Worm (Caenorhabditis elegans): ENCODE measurements around the gene plg-1.

The plg-1 gene

ce11 chrIII:8824556-8824955, 27.5 kb upstream of the plg-1 start:
- TF ChIP-seq ceh-2 (tag; optimal IDR thresholded peaks at IDR 0.05), result no peak
- TF ChIP-seq hlh-13 (GFP tag; optimal IDR thresholded peaks at IDR 0.05), result no peak

- TF ChIP-seq T23F11.4 (GFP tag; optimal IDR thresholded peaks at IDR 0.05) (no peak), fkh-10 (GFP tag; optimal IDR thresholded peaks at IDR 0.05) (no peak), ceh-18 (tag; optimal IDR thresholded peaks at IDR 0.05) (no peak), dmd-4 (tag; optimal IDR thresholded peaks at IDR 0.05; ENCODE audit: borderline replicate concordance) (no peak), hlh-15 (tag; optimal IDR thresholded peaks at IDR 0.05) (no peak), ceh-48 (tag; optimal IDR thresholded peaks at IDR 0.05) (no peak), C08G9.2 (tag; optimal IDR thresholded peaks at IDR 0.05) (no peak)
These were observed 24.9 kb upstream of the plg-1 start, which contains the start of gene F54F2.9 for ce11 chrIII:8827128-8827527. Gene F54F2.9 (minus strand): TSS chrIII:8827228.

- TF ChIP-seq hlh-15 (tag; optimal IDR thresholded peaks at IDR 0.05), result no peak
- no peak for TF ChIP-seq ceh-34 (tag; optimal IDR thresholded peaks at IDR 0.05)
- no peak for TF ChIP-seq lin-11 (tag; optimal IDR thresholded peaks at IDR 0.05)
- no peak for TF ChIP-seq mec-3 (tag; optimal IDR thresholded peaks at IDR 0.05; ENCODE audit: borderline replicate concordance)
- no peak for TF ChIP-seq F13H6.1 (tag; optimal IDR thresholded peaks at IDR 0.05)
- TF ChIP-seq ceh-6 (GFP tag; optimal IDR thresholded peaks at IDR 0.05), result no peak
- no peak for TF ChIP-seq madf-2 (tag; optimal IDR thresholded peaks at IDR 0.05)
- peak; percentile 88 for TF ChIP-seq unc-42 (tag; optimal IDR thresholded peaks at IDR 0.05)
- peak; percentile 25 for TF ChIP-seq ets-4 (tag; optimal IDR thresholded peaks at IDR 0.05)
- peak; percentile 57 for TF ChIP-seq ceh-31 (tag; optimal IDR thresholded peaks at IDR 0.05)
- TF ChIP-seq C08G9.2 (tag; optimal IDR thresholded peaks at IDR 0.05), result peak; percentile 65
- peak; percentile 31 for TF ChIP-seq tbx-2 (tag; optimal IDR thresholded peaks at IDR 0.05)
- TF ChIP-seq ceh-2 (tag; optimal IDR thresholded peaks at IDR 0.05), result peak; percentile 5
- no peak for TF ChIP-seq syd-9 (tag; optimal IDR thresholded peaks at IDR 0.05)
These were observed 22.8 kb upstream of the plg-1 start, which contains the start of gene F44E2.3 for ce11 chrIII:8829245-8829644. Gene F44E2.3 (minus strand): TSS chrIII:8829305.

ce11 chrIII:8831059-8831750, 20.9 kb upstream of the plg-1 start, which contains the start of gene F44E2.10:
Gene F44E2.10 (minus strand): TSS chrIII:8831109.
- TF ChIP-seq unc-3 (GFP tag; conservative IDR thresholded peaks at IDR 0.05) (no peak), unc-3 (tag; optimal IDR thresholded peaks at IDR 0.05) (no peak), hlh-30 (tag; optimal IDR thresholded peaks at IDR 0.05; ENCODE audit: insufficient read depth) (no peak), ttx-3 (tag; optimal IDR thresholded peaks at IDR 0.05) (no peak), eyg-1 (tag; optimal IDR thresholded peaks at IDR 0.05) (no peak), rnt-1 (tag; optimal IDR thresholded peaks at IDR 0.05) (no peak)

ce11 chrIII:8838075-8838474, 14.0 kb upstream of the plg-1 start, which contains the start of gene F44E2.4:
Gene F44E2.4 (minus strand): TSS chrIII:8838424.
- TF ChIP-seq eyg-1 (tag; optimal IDR thresholded peaks at IDR 0.05) (no peak), ceh-19 (GFP tag; optimal IDR thresholded peaks at IDR 0.05) (no peak), unc-86 (tag; optimal IDR thresholded peaks at IDR 0.05) (no peak), rnt-1 (tag; optimal IDR thresholded peaks at IDR 0.05) (peak; percentile 1)

ce11 chrIII:8839813-8840212, 12.2 kb upstream of the plg-1 start:
- TF ChIP-seq rnt-1 (tag; optimal IDR thresholded peaks at IDR 0.05) (peak; percentile 39), ahr-1 (tag; optimal IDR thresholded peaks at IDR 0.05) (no peak)

- no peak for TF ChIP-seq ceh-45 (GFP tag; IDR thresholded peaks at IDR 0.05)
- no peak for TF ChIP-seq tbx-2 (tag; optimal IDR thresholded peaks at IDR 0.05)
- TF ChIP-seq T23F11.4 (GFP tag; optimal IDR thresholded peaks at IDR 0.05), result no peak
- no peak for TF ChIP-seq npax-4 (tag; optimal IDR thresholded peaks at IDR 0.05)
- no peak for TF ChIP-seq madf-2 (tag; optimal IDR thresholded peaks at IDR 0.05)
- TF ChIP-seq mec-3 (tag; optimal IDR thresholded peaks at IDR 0.05; ENCODE audit: borderline replicate concordance), result no peak
- TF ChIP-seq dve-1 (tag; optimal IDR thresholded peaks at IDR 0.05), result no peak
- TF ChIP-seq hlh-15 (tag; optimal IDR thresholded peaks at IDR 0.05), result no peak
- no peak for TF ChIP-seq nfya-1 (tag; optimal IDR thresholded peaks at IDR 0.05)
- no peak for TF ChIP-seq fax-1 (tag; optimal IDR thresholded peaks at IDR 0.05)
- no peak for TF ChIP-seq ceh-6 (GFP tag; optimal IDR thresholded peaks at IDR 0.05)
- no peak for TF ChIP-seq ceh-2 (tag; optimal IDR thresholded peaks at IDR 0.05)
These were observed 7.9 kb upstream of the plg-1 start for ce11 chrIII:8844137-8844536.
